Fruit fly (Drosophila melanogaster) whole organism, embryonic: ENCODE results near the gene miple2.
A peak's percentile ranks its signal among the peaks of the same experiment; 100 is the strongest.

Source experiments
- BEAF-32 ChIP-seq: fragments of 200-800 bp; sonication (Bioruptor generic); optimal IDR thresholded peaks from 3 replicates; lab custom pipeline; 2017; ENCODE audit warnings: missing biosample characterization, missing genetic modification characterization, mild to moderate bottlenecking, moderate library complexity, missing genetic modification reagents
- BtbVII ChIP-seq: fragments of 200-800 bp; sonication (Bioruptor generic); optimal IDR thresholded peaks from 3 replicates; lab custom pipeline; 2017; ENCODE audit warnings: missing biosample characterization, mild to moderate bottlenecking, missing genetic modification characterization
- CG10366 ChIP-seq: fragments of 200-800 bp; sonication (Bioruptor generic); IDR thresholded peaks from 2 replicates; pipeline ENCODE4 v1.3.6; 2022; ENCODE audit warnings: missing biosample characterization, missing genetic modification characterization
- CG10462 ChIP-seq: fragments of 200-800 bp; sonication (Bioruptor generic); optimal IDR thresholded peaks from 2 replicates; lab custom pipeline; 2016; ENCODE audit warnings: missing biosample characterization, missing genetic modification characterization
- CG12299 ChIP-seq: fragments of 200-800 bp; sonication (Bioruptor generic); optimal IDR thresholded peaks from 2 replicates; lab custom pipeline; 2018; ENCODE audit warnings: missing biosample characterization, mild to moderate bottlenecking, missing genetic modification characterization
- CG12659 ChIP-seq: fragments of 200-800 bp; sonication (Bioruptor generic); optimal IDR thresholded peaks from 3 replicates; lab custom pipeline; 2017; ENCODE audit warnings: mild to moderate bottlenecking, missing biosample characterization, missing genetic modification reagents, missing genetic modification characterization
- CG13123 ChIP-seq: fragments of 200-800 bp; sonication (Bioruptor generic); optimal IDR thresholded peaks from 2 replicates; lab custom pipeline; 2016; ENCODE audit warnings: missing biosample characterization, missing genetic modification characterization
- CG15479 ChIP-seq: fragments of 200-800 bp; sonication (Bioruptor generic); optimal IDR thresholded peaks from 3 replicates; lab custom pipeline; 2019; ENCODE audit warnings: missing biosample characterization, mild to moderate bottlenecking, missing genetic modification characterization, moderate library complexity
- CG18262 ChIP-seq: fragments of 200-800 bp; optimal IDR thresholded peaks from 3 replicates; lab custom pipeline; 2019; ENCODE audit warnings: missing biosample characterization, mild to moderate bottlenecking, missing genetic modification characterization, moderate library complexity
- CG2116 ChIP-seq: fragments of 200-800 bp; sonication (Bioruptor generic); optimal IDR thresholded peaks from 3 replicates; lab custom pipeline; 2018; ENCODE audit warnings: missing biosample characterization, mild to moderate bottlenecking, missing genetic modification characterization
- CG2129 ChIP-seq: fragments of 200-800 bp; sonication (Bioruptor generic); IDR thresholded peaks from 2 replicates; pipeline ENCODE4 v1.3.6; 2022; ENCODE audit warnings: missing biosample characterization, missing genetic modification characterization; ENCODE audit not compliant: partially characterized antibody
- CG2199 ChIP-seq: fragments of 200-800 bp; sonication (Bioruptor generic); IDR thresholded peaks from 3 replicates; pipeline ENCODE4 v1.3.6; 2022; ENCODE audit warnings: missing biosample characterization, missing genetic modification characterization
- CG2678 ChIP-seq: fragments of 200-800 bp; sonication (Bioruptor generic); optimal IDR thresholded peaks from 3 replicates; lab custom pipeline; 2019; ENCODE audit warnings: missing biosample characterization, mild to moderate bottlenecking, missing genetic modification characterization, moderate library complexity
- CG30020 ChIP-seq: fragments of 200-800 bp; optimal IDR thresholded peaks from 2 replicates; lab custom pipeline; 2019; ENCODE audit warnings: missing biosample characterization, mild to moderate bottlenecking, missing genetic modification characterization, moderate library complexity
- CG30431 ChIP-seq: fragments of 200-800 bp; sonication (Bioruptor generic); optimal IDR thresholded peaks from 2 replicates; lab custom pipeline; 2017; ENCODE audit warnings: missing biosample characterization, missing genetic modification characterization
- CG3065 ChIP-seq: fragments of 200-800 bp; sonication (Bioruptor generic); optimal IDR thresholded peaks from 2 replicates; lab custom pipeline; 2016; ENCODE audit warnings: missing biosample characterization, missing genetic modification characterization
- CG4617 ChIP-seq: fragments of 200-800 bp; sonication (Bioruptor generic); optimal IDR thresholded peaks from 3 replicates; lab custom pipeline; 2016; ENCODE audit warnings: missing biosample characterization, missing genetic modification characterization, borderline replicate concordance
- CG5245 ChIP-seq: fragments of 200-800 bp; sonication (Bioruptor generic); optimal IDR thresholded peaks from 3 replicates; lab custom pipeline; 2016; ENCODE audit warnings: missing biosample characterization, missing genetic modification characterization
- D19A ChIP-seq: fragments of 200-800 bp; optimal IDR thresholded peaks from 3 replicates; lab custom pipeline; 2019; ENCODE audit warnings: missing biosample characterization, mild to moderate bottlenecking, missing genetic modification characterization, moderate library complexity
- Doc2 ChIP-seq: fragments of 200-800 bp; sonication (Bioruptor generic); IDR thresholded peaks from 2 replicates; pipeline ENCODE4 v1.3.6; 2022; ENCODE audit warnings: missing biosample characterization, missing genetic modification characterization
- HmgZ ChIP-seq: fragments of 200-800 bp; sonication (Bioruptor generic); optimal IDR thresholded peaks from 2 replicates; lab custom pipeline; 2018; ENCODE audit warnings: missing biosample characterization, mild to moderate bottlenecking, missing genetic modification characterization
- Hr3 ChIP-seq: fragments of 200-800 bp; sonication (Bioruptor generic); optimal IDR thresholded peaks from 3 replicates; lab custom pipeline; 2016; ENCODE audit warnings: missing biosample characterization, missing genetic modification characterization
- Lim3 ChIP-seq: fragments of 200-800 bp; sonication (Bioruptor generic); IDR thresholded peaks from 2 replicates; pipeline ENCODE4 v1.3.6; 2022; ENCODE audit warnings: missing biosample characterization, missing genetic modification characterization
- Max ChIP-seq: fragments of 200-800 bp; sonication (Bioruptor generic); optimal IDR thresholded peaks from 2 replicates; lab custom pipeline; 2016; ENCODE audit warnings: missing biosample characterization, mild to moderate bottlenecking, missing genetic modification characterization
- Nf-YA ChIP-seq: fragments of 200-800 bp; sonication (Bioruptor generic); IDR thresholded peaks from 2 replicates; pipeline ENCODE4 v1.3.6; 2022; ENCODE audit warnings: missing biosample characterization, missing genetic modification characterization
- Nf-YB ChIP-seq: fragments of 200-800 bp; sonication (Bioruptor generic); optimal IDR thresholded peaks from 3 replicates; lab custom pipeline; 2019; ENCODE audit warnings: missing biosample characterization, mild to moderate bottlenecking, missing genetic modification characterization, moderate library complexity
- PHDP ChIP-seq: fragments of 200-800 bp; sonication (Bioruptor generic); optimal IDR thresholded peaks from 3 replicates; lab custom pipeline; 2018; ENCODE audit warnings: missing biosample characterization, mild to moderate bottlenecking, missing genetic modification characterization, moderate library complexity
- Rx ChIP-seq: fragments of 200-800 bp; sonication (Bioruptor generic); IDR thresholded peaks from 2 replicates; pipeline ENCODE4 v1.3.6; 2022; ENCODE audit warnings: missing biosample characterization, missing genetic modification characterization
- Sox100B ChIP-seq: fragments of 200-800 bp; sonication (Bioruptor generic); optimal IDR thresholded peaks from 3 replicates; lab custom pipeline; 2018; ENCODE audit warnings: missing biosample characterization, mild to moderate bottlenecking, missing genetic modification characterization
- Spps ChIP-seq: fragments of 200-800 bp; sonication (Bioruptor generic); optimal IDR thresholded peaks from 2 replicates; lab custom pipeline; 2018; ENCODE audit warnings: missing biosample characterization, mild to moderate bottlenecking, missing genetic modification characterization
- Sry-β ChIP-seq: fragments of 200-800 bp; sonication (Bioruptor generic); optimal IDR thresholded peaks from 2 replicates; lab custom pipeline; 2018; ENCODE audit warnings: missing biosample characterization, mild to moderate bottlenecking, missing genetic modification characterization, moderate library complexity
- Sry-δ ChIP-seq: fragments of 200-800 bp; sonication (Bioruptor generic); optimal IDR thresholded peaks from 2 replicates; lab custom pipeline; 2016; ENCODE audit warnings: missing biosample characterization, missing genetic modification characterization
- ase ChIP-seq: fragments of 200-800 bp; sonication (Bioruptor generic); IDR thresholded peaks from 3 replicates; pipeline ENCODE4 v1.3.6; 2022; ENCODE audit warnings: missing biosample characterization, missing genetic modification characterization
- bbx ChIP-seq: fragments of 200-800 bp; sonication (Bioruptor generic); IDR thresholded peaks from 2 replicates; pipeline ENCODE4 v1.3.6; 2022; ENCODE audit warnings: missing biosample characterization, missing genetic modification characterization; ENCODE audit not compliant: partially characterized antibody
- chm ChIP-seq: fragments of 200-800 bp; sonication (Bioruptor generic); IDR thresholded peaks from 2 replicates; pipeline ENCODE4 v1.3.6; 2022; ENCODE audit warnings: missing biosample characterization, missing genetic modification characterization
- ems ChIP-seq: fragments of 200-800 bp; sonication (Bioruptor generic); optimal IDR thresholded peaks from 3 replicates; lab custom pipeline; 2016; ENCODE audit warnings: missing biosample characterization, missing genetic modification characterization
- fd102C ChIP-seq: fragments of 200-800 bp; sonication (Bioruptor generic); optimal IDR thresholded peaks from 2 replicates; lab custom pipeline; 2018; ENCODE audit warnings: missing biosample characterization, mild to moderate bottlenecking, missing genetic modification characterization, moderate library complexity
- inv ChIP-seq: fragments of 200-800 bp; sonication (Bioruptor generic); IDR thresholded peaks from 2 replicates; pipeline ENCODE4 v1.3.6; 2022; ENCODE audit warnings: missing biosample characterization, missing genetic modification characterization; ENCODE audit not compliant: partially characterized antibody
- kni ChIP-seq: fragments of 200-800 bp; sonication (Bioruptor generic); optimal IDR thresholded peaks from 3 replicates; lab custom pipeline; 2017; ENCODE audit warnings: mild to moderate bottlenecking, missing biosample characterization, missing genetic modification reagents, missing genetic modification characterization
- maf-S ChIP-seq: fragments of 200-800 bp; sonication (Bioruptor generic); optimal IDR thresholded peaks from 2 replicates; lab custom pipeline; 2016; ENCODE audit warnings: missing biosample characterization, missing genetic modification characterization
- nau ChIP-seq: fragments of 200-800 bp; sonication (Bioruptor generic); optimal IDR thresholded peaks from 3 replicates; lab custom pipeline; 2017; ENCODE audit warnings: missing biosample characterization, mild to moderate bottlenecking, missing genetic modification characterization, missing genetic modification reagents
- nmo ChIP-seq: fragments of 200-800 bp; sonication (Bioruptor generic); optimal IDR thresholded peaks from 2 replicates; lab custom pipeline; 2018; ENCODE audit warnings: missing biosample characterization, mild to moderate bottlenecking, missing genetic modification characterization, moderate library complexity
- onecut ChIP-seq: fragments of 200-800 bp; sonication (Bioruptor generic); IDR thresholded peaks from 2 replicates; pipeline ENCODE4 v1.3.6; 2022; ENCODE audit warnings: missing biosample characterization, missing genetic modification characterization
- row ChIP-seq: fragments of 200-800 bp; sonication (Bioruptor generic); IDR thresholded peaks from 3 replicates; pipeline ENCODE4 v1.3.6; 2022; ENCODE audit warnings: missing biosample characterization, missing genetic modification characterization
- slou ChIP-seq: fragments of 200-800 bp; sonication (Bioruptor generic); optimal IDR thresholded peaks from 3 replicates; lab custom pipeline; 2016; ENCODE audit warnings: missing biosample characterization, missing genetic modification characterization
- so ChIP-seq: fragments of 200-800 bp; sonication (Bioruptor generic); IDR thresholded peaks from 3 replicates; pipeline ENCODE4 v1.3.6; 2022; ENCODE audit warnings: missing biosample characterization, missing genetic modification characterization
- sr ChIP-seq: fragments of 200-800 bp; sonication (Bioruptor generic); IDR thresholded peaks from 3 replicates; pipeline ENCODE4 v1.3.6; 2022; ENCODE audit warnings: missing biosample characterization, missing genetic modification characterization
- stc ChIP-seq: fragments of 200-800 bp; sonication (Bioruptor generic); IDR thresholded peaks from 2 replicates; pipeline ENCODE4 v1.3.6; 2022; ENCODE audit warnings: missing biosample characterization, missing genetic modification characterization
- tgo ChIP-seq: fragments of 200-800 bp; sonication (Bioruptor generic); IDR thresholded peaks from 3 replicates; pipeline ENCODE4 v1.3.6; 2022; ENCODE audit warnings: missing biosample characterization, missing genetic modification characterization
- tin ChIP-seq: fragments of 200-800 bp; sonication (Bioruptor generic); optimal IDR thresholded peaks from 3 replicates; lab custom pipeline; 2016; ENCODE audit warnings: missing biosample characterization, missing genetic modification characterization
- vvl ChIP-seq: fragments of 200-800 bp; sonication (Bioruptor generic); IDR thresholded peaks from 2 replicates; pipeline ENCODE4 v1.3.6; 2022; ENCODE audit warnings: missing biosample characterization, missing genetic modification characterization
- wor ChIP-seq: fragments of 200-800 bp; sonication (Bioruptor generic); IDR thresholded peaks from 2 replicates; pipeline ENCODE4 v1.3.6; 2022; ENCODE audit warnings: missing biosample characterization, missing genetic modification characterization

Gene miple2

dm6 chr3L:324486-324885, 53.5 kb downstream of the miple2 start, which contains the start of gene CG32344 (continued):
- TF ChIP-seq nmo (GFP tag; lab: Kevin White, UChicago) (peak; percentile 16), stc (no peak), CG15479 (GFP tag; lab: Kevin White, UChicago) (no peak), chm (no peak), PHDP (tag; lab: Kevin White, UChicago) (peak; percentile 15), CG2116 (peak; percentile 51), Nf-YB (GFP tag; lab: Kevin White, UChicago) (no peak), row (no peak), BEAF-32 (GFP tag; lab: Kevin White, UChicago) (peak; percentile 82), Rx (GFP tag; lab: Robert Waterston, UW) (no peak), CG18262 (tag; lab: Kevin White, UChicago) (no peak), D19A (tag; lab: Kevin White, UChicago) (no peak), CG4617 (GFP tag; lab: Kevin White, UChicago) (peak; percentile 44), CG12659 (GFP tag; lab: Kevin White, UChicago) (peak; percentile 16), onecut (GFP tag; lab: Robert Waterston, UW) (no peak), CG13123 (GFP tag; lab: Kevin White, UChicago) (no peak), BtbVII (GFP tag; lab: Kevin White, UChicago) (no peak), vvl (GFP tag; lab: Robert Waterston, UW) (no peak), fd102C (GFP tag; lab: Kevin White, UChicago) (no peak), tin (GFP tag; lab: Kevin White, UChicago) (no peak), so (GFP tag; lab: Robert Waterston, UW) (no peak), Lim3 (GFP tag; lab: Robert Waterston, UW) (no peak), nau (no peak), Sox100B (GFP tag; lab: Kevin White, UChicago) (no peak), bbx (peak; percentile 58; the same call in 1 of the 2 replicates), CG30020 (no peak), CG30431 (GFP tag; lab: Kevin White, UChicago) (no peak), wor (GFP tag; lab: Robert Waterston, UW) (no peak), tgo (no peak), Max (GFP tag; lab: Kevin White, UChicago) (peak; percentile 93), Doc2 (no peak), CG10462 (no peak), ems (GFP tag; lab: Kevin White, UChicago) (no peak), CG2129 (GFP tag; lab: Robert Waterston, UW) (peak; percentile 47), sr (GFP tag; lab: Robert Waterston, UW) (no peak), ase (GFP tag; lab: Robert Waterston, UW) (no peak), CG10366 (no peak), slou (GFP tag; lab: Kevin White, UChicago) (no peak), CG3065 (GFP tag; lab: Kevin White, UChicago) (no peak), Sry-δ (GFP tag; lab: Kevin White, UChicago) (peak; percentile 63), Spps (tag; lab: Kevin White, UChicago) (no peak), Hr3 (GFP tag; lab: Kevin White, UChicago) (no peak), kni (GFP tag; lab: Kevin White, UChicago) (no peak), Sry-β (no peak), CG5245 (no peak), CG12299 (no peak), HmgZ (peak; percentile 57), CG2199 (GFP tag; lab: Robert Waterston, UW) (0 out of 3 replicates have a peak, but pooled peaks have one; percentile 39), Nf-YA (GFP tag; lab: Robert Waterston, UW) (no peak), CG2678 (tag; lab: Kevin White, UChicago) (no peak), inv (GFP tag; lab: Robert Waterston, UW) (peak; percentile 51), maf-S (GFP tag; lab: Kevin White, UChicago) (no peak)
